Fruit fly (Drosophila melanogaster) whole organism, embryonic: ENCODE measurements around the gene udt.

Experiments used
- Abd-B ChIP-seq: fragments of 200-800 bp; sonication (Bioruptor generic); optimal IDR thresholded peaks from 2 replicates; lab custom pipeline; 2018; ENCODE audit warnings: missing biosample characterization, mild to moderate bottlenecking, missing genetic modification characterization, moderate library complexity
- Awh ChIP-seq: fragments of 200-800 bp; sonication (Bioruptor generic); IDR thresholded peaks from 2 replicates; pipeline ENCODE4, ENCODE4 v1.3.6; 2022; ENCODE audit warnings: missing biosample characterization, missing genetic modification characterization
- BtbVII ChIP-seq: fragments of 200-800 bp; sonication (Bioruptor generic); optimal IDR thresholded peaks from 3 replicates; lab custom pipeline; 2017; ENCODE audit warnings: missing biosample characterization, mild to moderate bottlenecking, missing genetic modification characterization
- Bteb2 ChIP-seq: fragments of 200-800 bp; sonication (Bioruptor generic); optimal IDR thresholded peaks from 2 replicates; lab custom pipeline; 2016; ENCODE audit warnings: missing biosample characterization, missing genetic modification characterization
- CG11456 ChIP-seq: fragments of 200-800 bp; sonication (Bioruptor generic); IDR thresholded peaks from 3 replicates; pipeline ENCODE4 v1.3.6; 2022; ENCODE audit warnings: missing biosample characterization, missing genetic modification characterization
- CG11696 ChIP-seq: fragments of 200-800 bp; sonication (Bioruptor generic); IDR thresholded peaks from 2 replicates; pipeline ENCODE4 v1.3.6; 2022; ENCODE audit warnings: missing biosample characterization, missing genetic modification characterization
- CG12299 ChIP-seq: fragments of 200-800 bp; sonication (Bioruptor generic); optimal IDR thresholded peaks from 2 replicates; lab custom pipeline; 2018; ENCODE audit warnings: missing biosample characterization, mild to moderate bottlenecking, missing genetic modification characterization
- CG13775 ChIP-seq: fragments of 200-800 bp; sonication (Bioruptor generic); optimal IDR thresholded peaks from 3 replicates; lab custom pipeline; 2017; ENCODE audit warnings: missing biosample characterization, mild to moderate bottlenecking, missing genetic modification characterization
- CG1602 ChIP-seq: fragments of 200-800 bp; sonication (Bioruptor generic); optimal IDR thresholded peaks from 3 replicates; lab custom pipeline; 2016; ENCODE audit warnings: missing biosample characterization, missing genetic modification characterization
- CG1603 ChIP-seq: fragments of 200-800 bp; sonication (Bioruptor generic); optimal IDR thresholded peaks from 2 replicates; lab custom pipeline; 2019; ENCODE audit warnings: missing biosample characterization, mild to moderate bottlenecking, missing genetic modification characterization, moderate library complexity
- CG16863 ChIP-seq: fragments of 200-800 bp; sonication (Bioruptor generic); optimal IDR thresholded peaks from 3 replicates; lab custom pipeline; 2016; ENCODE audit warnings: missing biosample characterization, missing genetic modification characterization
- CG18476 ChIP-seq: fragments of 200-800 bp; sonication (Bioruptor generic); optimal IDR thresholded peaks from 2 replicates; lab custom pipeline; 2016; ENCODE audit warnings: missing biosample characterization, mild to moderate bottlenecking, missing genetic modification characterization
- CG2678 ChIP-seq: fragments of 200-800 bp; sonication (Bioruptor generic); optimal IDR thresholded peaks from 3 replicates; lab custom pipeline; 2019; ENCODE audit warnings: missing biosample characterization, mild to moderate bottlenecking, missing genetic modification characterization, moderate library complexity
- CG2712 ChIP-seq: fragments of 200-800 bp; optimal IDR thresholded peaks from 3 replicates; lab custom pipeline; 2019; ENCODE audit warnings: missing biosample characterization, mild to moderate bottlenecking, missing genetic modification characterization, moderate library complexity
- CG2875 ChIP-seq: fragments of 200-800 bp; sonication (Bioruptor generic); optimal IDR thresholded peaks from 2 replicates; lab custom pipeline; 2017; ENCODE audit warnings: missing biosample characterization, mild to moderate bottlenecking, missing genetic modification characterization, missing genetic modification reagents
- CG33213 ChIP-seq: fragments of 200-800 bp; sonication (Bioruptor generic); optimal IDR thresholded peaks from 3 replicates; lab custom pipeline; 2016; ENCODE audit warnings: missing biosample characterization, missing genetic modification characterization
- CG3838 ChIP-seq: fragments of 200-800 bp; sonication (Bioruptor generic); optimal IDR thresholded peaks from 3 replicates; lab custom pipeline; 2016; ENCODE audit warnings: missing biosample characterization, missing genetic modification characterization
- CG4854 ChIP-seq: fragments of 200-800 bp; sonication (Bioruptor generic); optimal IDR thresholded peaks from 2 replicates; lab custom pipeline; 2016; ENCODE audit warnings: missing biosample characterization, missing genetic modification characterization, inconsistent platforms
- CG6791 ChIP-seq: fragments of 200-800 bp; sonication (Bioruptor generic); IDR thresholded peaks from 3 replicates; pipeline ENCODE4 v1.3.6; 2022; ENCODE audit warnings: missing biosample characterization, missing genetic modification characterization; ENCODE audit not compliant: partially characterized antibody
- CG7839 ChIP-seq: fragments of 200-800 bp; sonication (Bioruptor generic); optimal IDR thresholded peaks from 3 replicates; lab custom pipeline; 2018; ENCODE audit warnings: missing biosample characterization, mild to moderate bottlenecking, missing genetic modification characterization, moderate library complexity
- CG7987 ChIP-seq: fragments of 200-800 bp; sonication (Bioruptor generic); optimal IDR thresholded peaks from 2 replicates; lab custom pipeline; 2018; ENCODE audit warnings: missing biosample characterization, mild to moderate bottlenecking, missing genetic modification characterization, moderate library complexity
- CG8765 ChIP-seq: fragments of 200-800 bp; sonication (Bioruptor generic); IDR thresholded peaks from 2 replicates; pipeline ENCODE4 v1.3.6; 2022; ENCODE audit warnings: missing biosample characterization, missing genetic modification characterization
- Camta ChIP-seq: fragments of 200-800 bp; sonication (Bioruptor generic); optimal IDR thresholded peaks from 2 replicates; lab custom pipeline; 2016; ENCODE audit warnings: missing biosample characterization, missing genetic modification characterization
- CoRest ChIP-seq: fragments of 200-800 bp; sonication (Bioruptor generic); optimal IDR thresholded peaks from 3 replicates; lab custom pipeline; 2018; ENCODE audit warnings: missing biosample characterization, mild to moderate bottlenecking, missing genetic modification characterization, moderate library complexity
- D19B ChIP-seq: fragments of 200-800 bp; sonication (Bioruptor generic); optimal IDR thresholded peaks from 2 replicates; lab custom pipeline; 2017; ENCODE audit warnings: missing biosample characterization, mild to moderate bottlenecking, missing genetic modification characterization
- E2f1 ChIP-seq: fragments of 200-800 bp; sonication (Bioruptor generic); IDR thresholded peaks from 2 replicates; pipeline ENCODE4 v1.3.6; 2022; ENCODE audit warnings: missing biosample characterization, missing genetic modification characterization
- HLH4C ChIP-seq: fragments of 200-800 bp; sonication (Bioruptor generic); IDR thresholded peaks from 3 replicates; pipeline ENCODE4 v1.3.6; 2022; ENCODE audit warnings: missing biosample characterization, missing genetic modification characterization; ENCODE audit not compliant: partially characterized antibody
- HLH54F ChIP-seq: fragments of 200-800 bp; sonication (Bioruptor generic); optimal IDR thresholded peaks from 3 replicates; lab custom pipeline; 2016; ENCODE audit warnings: missing biosample characterization, missing genetic modification characterization
- NC2β ChIP-seq: fragments of 200-800 bp; sonication (Bioruptor generic); optimal IDR thresholded peaks from 2 replicates; lab custom pipeline; 2016; ENCODE audit warnings: missing biosample characterization, missing genetic modification characterization
- NFAT ChIP-seq: fragments of 200-800 bp; sonication (Bioruptor generic); IDR thresholded peaks from 2 replicates; pipeline ENCODE4 v1.3.6; 2022; ENCODE audit warnings: missing biosample characterization, missing genetic modification characterization
- Sin3A ChIP-seq: fragments of >200 bp; optimal IDR thresholded peaks from 2 replicates; lab custom pipeline; 2018
- Tbp ChIP-seq: fragments of >200 bp; optimal IDR thresholded peaks from 2 replicates; lab custom pipeline; 2018; ENCODE audit warnings: missing biosample characterization, missing genetic modification characterization
- Trl ChIP-seq, 3 experiments: fragments of >200 bp in 2 of 3; fragments of 200-800 bp in 1 of 3; sonication (Bioruptor generic) in 1 of 3; optimal IDR thresholded peaks; 2 replicates in 1 of 3; 3 replicates in 2 of 3; lab custom pipeline; 2016 to 2017; ENCODE audit warnings: missing biosample characterization in 1 of 3, missing genetic modification characterization in 1 of 3
- Vsx1 ChIP-seq: fragments of 200-800 bp; sonication (Bioruptor generic); optimal IDR thresholded peaks from 2 replicates; lab custom pipeline; 2017; ENCODE audit warnings: missing biosample characterization, mild to moderate bottlenecking, missing genetic modification characterization, missing genetic modification reagents
- al ChIP-seq: fragments of 200-800 bp; sonication (Bioruptor generic); IDR thresholded peaks from 2 replicates; pipeline ENCODE4 v1.3.6; 2022; ENCODE audit warnings: missing biosample characterization, missing genetic modification characterization
- ash1 ChIP-seq: fragments of 200-800 bp; sonication (Bioruptor generic); optimal IDR thresholded peaks from 2 replicates; lab custom pipeline; 2018; ENCODE audit warnings: missing biosample characterization, mild to moderate bottlenecking, missing genetic modification characterization
- bowl ChIP-seq: fragments of 200-800 bp; sonication (Bioruptor generic); IDR thresholded peaks from 2 replicates; pipeline ENCODE4 v1.3.6; 2022; ENCODE audit warnings: missing biosample characterization, missing genetic modification characterization
- btn ChIP-seq: fragments of 200-800 bp; sonication (Bioruptor generic); optimal IDR thresholded peaks from 2 replicates; lab custom pipeline; 2016; ENCODE audit warnings: missing biosample characterization, missing genetic modification characterization
- ci ChIP-seq: fragments of 200-800 bp; sonication (Bioruptor generic); IDR thresholded peaks from 3 replicates; pipeline ENCODE4 v1.3.6; 2022; ENCODE audit warnings: missing biosample characterization, missing genetic modification characterization
- corto ChIP-seq: fragments of 200-800 bp; sonication (Bioruptor generic); optimal IDR thresholded peaks from 2 replicates; lab custom pipeline; 2016; ENCODE audit warnings: missing biosample characterization, mild to moderate bottlenecking, missing genetic modification characterization, moderate library complexity
- dati ChIP-seq: fragments of 200-800 bp; sonication (Bioruptor generic); IDR thresholded peaks from 2 replicates; pipeline ENCODE4 v1.3.6; 2022; ENCODE audit warnings: missing biosample characterization, missing genetic modification characterization
- en ChIP-seq: fragments of 200-800 bp; sonication (Bioruptor generic); optimal IDR thresholded peaks from 2 replicates; lab custom pipeline; 2016; ENCODE audit warnings: missing biosample characterization, missing genetic modification characterization
- fd3F ChIP-seq: fragments of 200-800 bp; sonication (Bioruptor generic); optimal IDR thresholded peaks from 2 replicates; lab custom pipeline; 2018; ENCODE audit warnings: missing biosample characterization, mild to moderate bottlenecking, missing genetic modification characterization, moderate library complexity
- hth ChIP-seq: fragments of >200 bp; optimal IDR thresholded peaks from 2 replicates; lab custom pipeline; 2017; ENCODE audit warnings: inconsistent platforms
- luna ChIP-seq: fragments of 200-800 bp; sonication (Bioruptor generic); optimal IDR thresholded peaks from 2 replicates; lab custom pipeline; 2016; ENCODE audit warnings: missing biosample characterization, missing genetic modification characterization
- pan ChIP-seq, 4 experiments: fragments of >200 bp in 3 of 4; fragments of 200-800 bp in 1 of 4; sonication (Bioruptor generic) in 1 of 4; optimal IDR thresholded peaks in 3 of 4; IDR thresholded peaks in 1 of 4; 2 replicates each; pipeline versions ENCODE4 v1.3.6 to Lab custom; 2017 to 2022; ENCODE audit warnings: missing biosample characterization in 2 of 4, missing genetic modification characterization in 2 of 4, mixed read lengths in 1 of 4
- peb ChIP-seq: fragments of 200-800 bp; sonication (Bioruptor generic); IDR thresholded peaks from 2 replicates; pipeline ENCODE4 v1.3.6; 2022; ENCODE audit warnings: missing biosample characterization, missing genetic modification characterization
- row ChIP-seq: fragments of 200-800 bp; sonication (Bioruptor generic); IDR thresholded peaks from 3 replicates; pipeline ENCODE4 v1.3.6; 2022; ENCODE audit warnings: missing biosample characterization, missing genetic modification characterization
- sd ChIP-seq: fragments of 200-800 bp; sonication (Bioruptor generic); optimal IDR thresholded peaks from 3 replicates; lab custom pipeline; 2018; ENCODE audit warnings: missing biosample characterization, mild to moderate bottlenecking, missing genetic modification characterization, moderate library complexity
- zen ChIP-seq: fragments of 200-800 bp; sonication (Bioruptor generic); optimal IDR thresholded peaks from 3 replicates; lab custom pipeline; 2018; ENCODE audit warnings: missing biosample characterization, mild to moderate bottlenecking, missing genetic modification characterization, moderate library complexity
- zf30C ChIP-seq: fragments of 200-800 bp; sonication (Bioruptor generic); optimal IDR thresholded peaks from 3 replicates; lab custom pipeline; 2018; ENCODE audit warnings: missing biosample characterization, mild to moderate bottlenecking, missing genetic modification characterization

The udt gene

DNA sequence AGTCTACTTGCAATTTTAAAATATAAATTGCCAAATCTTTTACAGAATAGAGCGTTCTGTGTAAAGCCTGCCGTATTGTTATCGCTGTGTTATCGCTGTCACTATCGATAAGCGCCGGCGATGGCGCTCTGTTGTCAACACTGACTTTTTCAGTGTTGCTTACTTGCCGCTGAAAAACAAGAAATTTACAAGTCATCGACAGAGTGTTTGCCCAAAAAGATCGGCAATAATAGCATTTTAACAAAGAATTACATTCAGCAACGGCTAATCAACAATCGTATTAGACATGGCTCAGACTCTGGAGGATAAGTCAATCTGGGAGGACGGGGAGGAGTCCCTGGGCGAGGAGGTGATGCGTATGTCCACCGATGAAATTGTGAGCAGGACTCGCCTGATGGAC is 10.3 kb downstream of the udt start, which contains the start of the genes RanBP3 and Rpt5 (continued):
- TF ChIP-seq peb (GFP tag; lab: Robert Waterston, UW) (0 out of 2 replicates have a peak, but pooled peaks have one; percentile 33), CG16863 (no peak), CG11696 (no peak), CG8765 (GFP tag; lab: Robert Waterston, UW) (no peak), CG7987 (GFP tag; lab: Kevin White, UChicago) (peak; percentile 55), ci (GFP tag; lab: Robert Waterston, UW) (peak; percentile 75; the same call in 2 of the 3 replicates), Bteb2 (GFP tag; lab: Kevin White, UChicago) (peak; percentile 60), CG18476 (no peak), zf30C (GFP tag; lab: Kevin White, UChicago) (no peak), NC2β (peak; percentile 20), CG3838 (GFP tag; lab: Kevin White, UChicago) (no peak), bowl (GFP tag; lab: Robert Waterston, UW) (no peak), D19B (GFP tag; lab: Kevin White, UChicago) (peak; percentile 8), fd3F (GFP tag; lab: Kevin White, UChicago) (no peak), Camta (peak; percentile 6), Abd-B (GFP tag; lab: Kevin White, UChicago) (no peak), CG12299 (tag; lab: Kevin White, UChicago) (no peak), E2f1 (GFP tag; lab: Robert Waterston, UW) (peak; percentile 51; the same call in 1 of the 2 replicates), Awh (GFP tag; lab: Robert Waterston, UW) (no peak), NFAT (GFP tag; lab: Robert Waterston, UW) (peak; percentile 63; the same call in 1 of the 2 replicates), al (GFP tag; lab: Robert Waterston, UW) (peak; percentile 37; the same call in 1 of the 2 replicates), CG1603 (tag; lab: Kevin White, UChicago) (no peak), CG2875 (GFP tag; lab: Kevin White, UChicago) (no peak), corto (GFP tag; lab: Kevin White, UChicago) (peak; percentile 32), en (GFP tag; lab: Kevin White, UChicago) (no peak), sd (no peak), CG33213 (GFP tag; lab: Kevin White, UChicago) (peak; percentile 61), hth (lab: Kevin White, UChicago) (no peak), CG13775 (no peak), CG2712 (tag; lab: Kevin White, UChicago) (peak; percentile 31), dati (GFP tag; lab: Robert Waterston, UW) (no peak), CG4854 (GFP tag; lab: Kevin White, UChicago) (peak; percentile 62), CG1602 (GFP tag; lab: Kevin White, UChicago) (no peak), CG6791 (GFP tag; lab: Robert Waterston, UW) (peak; percentile 90), zen (tag; lab: Kevin White, UChicago) (no peak), Vsx1 (GFP tag; lab: Kevin White, UChicago) (no peak), pan (optimal IDR thresholded peaks at IDR 0.05; lab: Kevin White, UChicago) (no peak), pan (GFP tag; optimal IDR thresholded peaks at IDR 0.05 in 1 of 2, IDR thresholded peaks at IDR 0.05 in 1 of 2) (no peak), row (GFP tag; lab: Robert Waterston, UW) (peak; percentile 49; the same call in 2 of the 3 replicates), CG7839 (tag; lab: Kevin White, UChicago) (no peak), Sin3A (lab: Kevin White, UChicago) (peak; percentile 69), CoRest (tag; lab: Kevin White, UChicago) (no peak), Tbp (no peak), Trl (optimal IDR thresholded peaks at IDR 0.05; lab: Kevin White, UChicago) (no peak), Trl (GFP tag; optimal IDR thresholded peaks at IDR 0.05; lab: Kevin White, UChicago) (peak; percentile 50), luna (GFP tag; lab: Kevin White, UChicago) (peak; percentile 69), CG11456 (GFP tag; lab: Robert Waterston, UW) (peak; percentile 80), HLH4C (GFP tag; lab: Robert Waterston, UW) (peak; percentile 81), CG2678 (no peak), btn (GFP tag; lab: Kevin White, UChicago) (no peak), HLH54F (peak; percentile 71), BtbVII (GFP tag; lab: Kevin White, UChicago) (no peak), ash1 (GFP tag; lab: Kevin White, UChicago) (no peak)
